Worm (Caenorhabditis elegans): ENCODE data around the gene R04B5.7.

R04B5.7 gene

DNA sequence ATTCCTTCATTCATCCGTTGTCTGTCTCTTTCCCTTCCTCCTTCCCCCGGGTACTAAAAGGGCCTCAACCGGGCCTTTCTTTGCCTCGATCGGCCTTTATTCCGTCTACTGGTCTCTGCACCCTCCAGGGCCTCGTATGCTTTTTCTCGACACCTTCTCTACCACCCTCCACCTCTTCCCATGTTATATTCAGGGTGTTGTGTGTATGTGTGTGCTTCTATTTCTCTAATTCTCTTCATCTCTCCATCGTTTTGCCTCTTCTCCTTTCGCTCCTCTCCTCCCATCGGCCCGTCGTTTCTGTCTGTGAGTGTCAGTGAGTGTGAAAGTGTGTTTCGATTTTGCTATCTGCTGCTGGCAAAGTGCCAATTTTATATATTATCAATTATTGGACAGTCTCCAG is 50.5 kb downstream of the R04B5.7 start (continued):
- TF ChIP-seq nhr-10 (tag; optimal IDR thresholded peaks at IDR 0.05) (no peak), mdt-29 (GFP tag; IDR thresholded peaks at IDR 0.05) (no peak), hmg-1.1 (GFP tag; IDR thresholded peaks at IDR 0.05) (peak; percentile 82), ztf-11 (tag; optimal IDR thresholded peaks at IDR 0.05) (no peak), nhr-102 (tag; optimal IDR thresholded peaks at IDR 0.05) (peak; percentile 54), nhr-111 (GFP tag; optimal IDR thresholded peaks at IDR 0.05) (no peak), lim-7 (GFP tag; IDR thresholded peaks at IDR 0.05) (no peak), ceh-28 (tag; optimal IDR thresholded peaks at IDR 0.05) (no peak), unc-62 (GFP tag; optimal IDR thresholded peaks at IDR 0.05 in 1 of 2) (peak in 1 of 2 experiments; percentile 32), unc-62 (tag; optimal IDR thresholded peaks at IDR 0.05) (no peak), fos-1 (tag; optimal IDR thresholded peaks at IDR 0.05) (no peak), ceh-20 (GFP tag; IDR thresholded peaks at IDR 0.05) (peak; percentile 56; the same call in 1 of the 2 replicates), dmd-9 (GFP tag; IDR thresholded peaks at IDR 0.05) (no peak), ctbp-1 (GFP tag; IDR thresholded peaks at IDR 0.05) (peak; percentile 60; the same call in 1 of the 2 replicates), snpc-1.2 (GFP tag; IDR thresholded peaks at IDR 0.05) (no peak), php-3 (GFP tag; IDR thresholded peaks at IDR 0.05) (no peak), nhr-25 (tag; optimal IDR thresholded peaks at IDR 0.05; ENCODE audit: borderline replicate concordance, insufficient read depth) (peak; percentile 1), snpc-4 (tag; optimal IDR thresholded peaks at IDR 0.05) (no peak), aha-1 (tag) (peak; percentile 97), ceh-44 (GFP tag; IDR thresholded peaks at IDR 0.05) (no peak)

Measured in whole organism, L4 larva.